Worm (Caenorhabditis elegans) whole organism, L4/young adult: Measurements from ENCODE around the gene unc-86.

ENCODE experiments used
- W03F9.2 ChIP-seq: fragments of 150-350 bp; optimal IDR thresholded peaks from 2 replicates; lab custom pipeline; 2014; ENCODE audit warnings: missing biosample characterization, missing genetic modification characterization
- dao-5 ChIP-seq: sonication (generic microtip); optimal IDR thresholded peaks from 2 replicates; lab custom pipeline; 2016; ENCODE audit warnings: missing genotype, missing genetic modification characterization, moderate library complexity, missing compliant biosample characterization
- him-1 ChIP-seq: sonication (generic microtip); optimal IDR thresholded peaks from 2 replicates; lab custom pipeline; 2016; ENCODE audit warnings: missing genotype, missing genetic modification reagents, missing genetic modification characterization, missing compliant biosample characterization

unc-86 gene

DNA sequence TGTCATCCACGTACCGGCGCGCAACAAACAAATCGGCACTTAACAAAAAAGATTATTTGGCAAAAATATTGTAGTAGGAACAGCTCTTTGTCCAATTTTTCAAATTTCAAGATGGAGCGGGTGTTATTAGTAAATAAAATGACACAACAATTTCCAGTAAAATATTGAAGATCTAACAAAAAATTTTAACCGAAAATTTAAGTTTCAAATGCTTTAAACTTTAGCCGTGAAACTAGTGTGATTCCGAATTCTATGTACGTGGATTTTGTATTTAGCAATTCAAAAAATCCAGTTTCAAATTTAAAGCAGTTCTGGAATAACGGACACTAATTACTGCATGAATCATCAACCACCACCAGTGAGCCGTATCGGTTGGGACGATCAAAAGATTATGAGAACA is 13.4 kb downstream of the unc-86 start, which contains the start of gene snb-5:
Gene snb-5 (plus strand): TSS at position 301 of the 400 bp plus-strand sequence.
- TF ChIP-seq W03F9.2 (no peak), him-1 (tag; lab: Kevin White, UChicago) (no peak), dao-5 (tag; lab: Kevin White, UChicago) (no peak)

DNA sequence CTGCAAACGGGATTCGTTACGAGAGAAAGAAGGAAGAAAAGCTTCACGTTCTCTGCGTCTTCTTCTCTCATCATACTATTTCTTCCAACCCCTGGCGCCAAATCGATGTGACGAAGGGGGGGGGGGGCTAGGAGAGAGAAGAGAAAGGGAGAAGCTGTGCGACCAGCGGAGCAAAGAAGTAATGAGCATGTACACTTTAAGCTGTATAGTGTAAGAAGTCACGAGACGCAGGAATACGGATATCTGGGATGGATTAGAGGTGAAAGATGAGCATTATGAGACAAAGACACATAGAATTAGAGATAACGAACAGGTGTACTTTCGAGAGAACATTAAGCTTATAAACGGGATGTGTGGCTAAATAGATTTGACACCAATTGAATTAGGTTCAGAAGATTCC is 14.4 kb downstream of the unc-86 start:
- peak; percentile 42 for TF ChIP-seq him-1 (tag; lab: Kevin White, UChicago)
- no peak for TF ChIP-seq dao-5 (tag; lab: Kevin White, UChicago)
- TF ChIP-seq W03F9.2, result peak; percentile 25

DNA sequence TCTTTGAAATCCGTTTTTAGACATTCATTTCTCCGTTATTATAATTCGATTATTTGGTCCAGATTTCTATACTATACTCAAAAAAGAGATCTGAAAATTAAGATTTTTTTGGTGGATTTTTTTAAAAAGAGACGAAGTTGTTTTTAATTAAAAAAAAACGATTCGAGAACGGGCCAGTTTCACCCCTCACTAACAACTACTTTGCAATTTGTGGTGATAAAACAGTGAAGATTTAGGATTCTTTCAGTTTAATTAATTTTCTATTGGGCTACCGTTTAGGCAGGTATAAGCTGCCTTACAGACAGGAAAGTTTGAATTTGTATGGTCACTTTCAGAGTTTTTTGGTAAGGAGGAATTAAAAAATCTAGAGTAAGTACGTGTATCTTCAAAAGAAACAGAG is 15.0 kb downstream of the unc-86 start, which contains the start of gene unc-36:
Gene unc-36 (minus strand): TSS at position 101 of the 400 bp plus-strand sequence.
- TF ChIP-seq dao-5 (tag; lab: Kevin White, UChicago) (no peak), him-1 (tag; lab: Kevin White, UChicago) (no peak), W03F9.2 (no peak)

DNA sequence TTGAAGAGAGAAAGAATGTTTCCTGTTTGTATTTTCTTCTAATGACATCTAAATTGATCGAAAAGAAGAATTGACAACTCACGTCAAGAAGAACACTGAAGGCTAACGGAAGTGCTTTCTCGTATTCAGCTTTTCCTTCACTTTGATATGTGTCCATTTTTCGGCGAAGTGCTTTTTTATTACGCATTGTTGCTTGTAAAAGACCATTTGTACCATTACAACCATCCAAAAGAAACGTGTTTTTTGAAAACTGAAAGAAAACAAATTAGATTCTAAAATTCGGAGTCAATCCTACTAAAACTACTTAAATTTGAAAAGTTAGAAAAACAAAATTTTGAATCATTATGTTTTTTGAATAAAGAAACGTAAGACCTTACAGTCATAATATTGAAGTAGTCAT is 17.1 kb downstream of the unc-86 start:
- TF ChIP-seq W03F9.2, result no peak
- no peak for TF ChIP-seq dao-5 (tag; lab: Kevin White, UChicago)
- no peak for TF ChIP-seq him-1 (tag; lab: Kevin White, UChicago)

DNA sequence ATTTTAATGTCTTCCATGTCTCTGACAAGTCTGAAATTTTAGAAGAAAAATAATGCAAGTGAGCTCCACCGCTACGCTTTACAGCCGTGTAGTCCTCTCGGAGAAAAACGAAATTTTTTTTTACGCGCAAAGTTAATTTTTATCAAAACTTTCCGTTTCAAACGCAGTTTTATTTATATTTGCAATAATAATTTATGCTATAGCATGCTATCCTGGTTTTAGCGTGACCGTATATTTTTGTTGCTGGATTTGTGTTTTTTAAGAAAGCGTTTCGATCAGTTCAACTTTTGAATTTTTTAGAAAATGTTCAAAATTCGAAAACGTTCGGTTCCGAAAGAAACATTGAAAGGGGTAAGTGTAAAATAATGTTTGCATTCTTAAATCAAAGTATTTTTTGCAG is 24.4 kb downstream of the unc-86 start, which contains the start of gene C50C3.1:
Gene C50C3.1 (plus strand): TSS at position 301 of the 400 bp plus-strand sequence.
- TF ChIP-seq him-1 (tag; lab: Kevin White, UChicago) (no peak), dao-5 (tag; lab: Kevin White, UChicago) (no peak), W03F9.2 (no peak)

DNA sequence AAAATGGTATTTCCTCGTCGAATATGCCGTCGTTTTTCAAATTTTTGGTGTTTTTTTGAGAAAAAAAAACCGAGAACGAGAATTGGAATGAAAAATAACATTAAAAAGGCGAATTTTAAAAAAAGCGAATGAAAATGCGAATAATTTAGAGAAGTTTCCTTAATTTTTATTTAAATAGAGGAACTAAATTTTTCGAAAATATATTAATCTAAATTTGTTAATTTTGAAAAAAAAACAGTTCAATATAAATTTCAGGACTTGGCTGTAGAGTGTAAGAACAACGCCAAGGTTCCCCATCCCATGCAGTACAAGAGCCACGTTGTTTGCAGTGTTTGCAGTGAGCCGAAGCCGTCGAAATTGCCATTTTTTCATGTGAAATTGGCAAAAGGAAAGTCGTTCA is 25.6 kb downstream of the unc-86 start, which contains the start of gene C50C3.19:
Gene C50C3.19 (plus strand): TSS at position 301 of the 400 bp plus-strand sequence.
- no peak for TF ChIP-seq dao-5 (tag; lab: Kevin White, UChicago)
- TF ChIP-seq W03F9.2, result no peak
- no peak for TF ChIP-seq him-1 (tag; lab: Kevin White, UChicago)

- TF ChIP-seq W03F9.2, result no peak
- TF ChIP-seq him-1 (tag; lab: Kevin White, UChicago), result no peak
- TF ChIP-seq dao-5 (tag; lab: Kevin White, UChicago), result no peak
Measured at ce11 chrIII:8185130-8185529, 31.0 kb downstream of the unc-86 start.

ce11 chrIII:8182573-8182972 is 33.6 kb downstream of the unc-86 start:
- TF ChIP-seq dao-5 (tag; lab: Kevin White, UChicago) (no peak), W03F9.2 (no peak), him-1 (tag; lab: Kevin White, UChicago) (no peak)

- TF ChIP-seq him-1 (tag; lab: Kevin White, UChicago) (no peak), W03F9.2 (no peak), dao-5 (tag; lab: Kevin White, UChicago) (no peak)
Measured at ce11 chrIII:8181581-8181980, 34.6 kb downstream of the unc-86 start, which contains the start of gene spc-2. TSS of gene spc-2 (plus strand) at chrIII:8181881.

DNA sequence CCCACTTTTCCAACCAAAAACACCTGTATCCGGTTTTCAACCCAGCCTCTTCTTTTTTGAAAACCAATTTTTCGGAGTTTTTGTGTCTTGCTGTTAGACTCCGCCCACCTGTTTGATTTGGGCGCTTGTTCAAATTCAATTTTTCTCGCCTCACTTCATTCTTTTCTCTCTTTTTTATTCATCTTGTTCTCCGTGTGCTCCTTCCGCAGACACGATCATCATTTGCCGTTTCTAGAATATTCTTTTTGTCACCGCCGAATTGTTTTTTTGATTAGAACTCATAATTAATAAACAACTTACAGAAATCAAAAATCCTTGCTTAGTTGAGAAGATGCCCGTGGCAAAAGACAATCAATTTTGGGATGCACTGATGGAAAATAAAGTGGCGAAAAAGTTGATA is 37.2 kb downstream of the unc-86 start, which contains the start of gene C50C3.5:
Gene C50C3.5 (plus strand): TSS at position 301 of the 400 bp plus-strand sequence.
- TF ChIP-seq him-1 (tag; lab: Kevin White, UChicago), result no peak
- TF ChIP-seq W03F9.2, result no peak
- no peak for TF ChIP-seq dao-5 (tag; lab: Kevin White, UChicago)

- TF ChIP-seq dao-5 (tag; lab: Kevin White, UChicago) (no peak), him-1 (tag; lab: Kevin White, UChicago) (no peak), W03F9.2 (no peak)
Measured at ce11 chrIII:8176265-8176664, 39.9 kb downstream of the unc-86 start, which contains the start of gene C50C3.12. TSS of gene C50C3.12 (plus strand) at chrIII:8176565.

- TF ChIP-seq him-1 (tag; lab: Kevin White, UChicago), result no peak
Measured at ce11 chrIII:8175263-8175662, 40.9 kb downstream of the unc-86 start.

ce11 chrIII:8172609-8173133 is 43.5 kb downstream of the unc-86 start:
- no peak for TF ChIP-seq dao-5 (tag; lab: Kevin White, UChicago)
- TF ChIP-seq him-1 (tag; lab: Kevin White, UChicago), result no peak

DNA sequence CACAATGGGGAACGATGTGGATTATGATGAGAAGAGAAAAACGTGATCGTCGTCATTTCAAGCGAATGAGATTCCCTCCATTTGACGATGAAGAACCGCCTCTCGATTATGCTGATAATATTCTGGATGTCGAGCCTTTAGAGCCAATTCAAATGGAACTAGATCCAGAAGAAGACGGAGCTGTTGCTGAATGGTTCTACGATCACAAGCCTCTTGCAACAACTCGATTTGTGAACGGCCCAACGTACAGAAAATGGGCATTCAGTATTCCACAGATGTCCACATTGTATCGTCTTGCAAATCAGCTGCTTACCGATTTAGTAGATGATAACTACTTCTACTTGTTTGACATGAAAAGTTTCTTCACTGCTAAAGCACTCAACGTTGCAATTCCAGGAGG is 51.4 kb downstream of the unc-86 start:
- TF ChIP-seq dao-5 (tag; lab: Kevin White, UChicago) (no peak), W03F9.2 (no peak), him-1 (tag; lab: Kevin White, UChicago) (no peak)
